Fruit fly (Drosophila melanogaster): Measurements from ENCODE around the gene CG33160.
A peak's percentile ranks its signal among the peaks of the same experiment; 100 is the strongest.

DNA sequence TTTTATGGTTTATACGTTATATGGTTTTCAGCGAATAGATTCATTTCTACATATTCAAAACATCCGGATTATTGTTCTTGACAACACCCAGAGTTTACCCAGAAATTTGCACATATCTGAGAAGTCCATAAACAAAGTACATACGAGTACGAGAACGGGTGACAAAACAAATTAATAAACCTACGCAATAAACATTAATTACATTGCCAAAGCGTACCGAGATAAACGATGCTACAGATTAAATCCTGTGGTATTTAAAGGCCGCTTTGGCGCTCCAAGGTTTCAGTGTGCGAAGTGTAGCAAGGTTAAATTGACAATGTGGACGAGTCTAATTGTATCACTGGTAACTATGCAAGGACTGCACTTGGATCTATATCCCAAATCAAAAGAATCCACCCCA lies 18.9 kb downstream of the CG33160 start, which contains the start of gene CG14957:
- no peak for TF ChIP-seq CG14711 (tag; optimal IDR thresholded peaks at IDR 0.05)
- no peak for TF ChIP-seq cic (GFP tag; optimal IDR thresholded peaks at IDR 0.05)
- TF ChIP-seq CG11617 (GFP tag; optimal IDR thresholded peaks at IDR 0.05), result no peak
- no peak for TF ChIP-seq CG5204 (GFP tag; optimal IDR thresholded peaks at IDR 0.05)
- TF ChIP-seq CG7045 (GFP tag; optimal IDR thresholded peaks at IDR 0.05), result peak; percentile 55
- no peak for TF ChIP-seq bab1 (GFP tag; optimal IDR thresholded peaks at IDR 0.05)
- no peak for TF ChIP-seq ovo (GFP tag; optimal IDR thresholded peaks at IDR 0.05)
- no peak for TF ChIP-seq Hr96 (GFP tag; optimal IDR thresholded peaks at IDR 0.05)
- no peak for TF ChIP-seq Crg-1 (GFP tag; optimal IDR thresholded peaks at IDR 0.05)
- TF ChIP-seq cnc (optimal IDR thresholded peaks at IDR 0.05), result no peak
- TF ChIP-seq pad (GFP tag; optimal IDR thresholded peaks at IDR 0.05), result no peak
- peak; percentile 11 for TF ChIP-seq CG12768 (GFP tag; optimal IDR thresholded peaks at IDR 0.05)
- TF ChIP-seq toe (GFP tag; optimal IDR thresholded peaks at IDR 0.05), result no peak
- TF ChIP-seq kay (GFP tag; ENCODE audit: borderline replicate concordance), result no peak

Measured in whole organism, adult.